Worm (Caenorhabditis elegans) whole organism, L4/young adult: ENCODE data around the gene ivph-3.

Experiments used
- W03F9.2 ChIP-seq: fragments of 150-350 bp; optimal IDR thresholded peaks from 2 replicates; lab custom pipeline; 2014; ENCODE audit warnings: missing biosample characterization, missing genetic modification characterization
- dao-5 ChIP-seq: sonication (generic microtip); optimal IDR thresholded peaks from 2 replicates; lab custom pipeline; 2016; ENCODE audit warnings: missing genotype, missing genetic modification characterization, moderate library complexity, missing compliant biosample characterization
- him-1 ChIP-seq: sonication (generic microtip); optimal IDR thresholded peaks from 2 replicates; lab custom pipeline; 2016; ENCODE audit warnings: missing genotype, missing genetic modification reagents, missing genetic modification characterization, missing compliant biosample characterization

DNA sequence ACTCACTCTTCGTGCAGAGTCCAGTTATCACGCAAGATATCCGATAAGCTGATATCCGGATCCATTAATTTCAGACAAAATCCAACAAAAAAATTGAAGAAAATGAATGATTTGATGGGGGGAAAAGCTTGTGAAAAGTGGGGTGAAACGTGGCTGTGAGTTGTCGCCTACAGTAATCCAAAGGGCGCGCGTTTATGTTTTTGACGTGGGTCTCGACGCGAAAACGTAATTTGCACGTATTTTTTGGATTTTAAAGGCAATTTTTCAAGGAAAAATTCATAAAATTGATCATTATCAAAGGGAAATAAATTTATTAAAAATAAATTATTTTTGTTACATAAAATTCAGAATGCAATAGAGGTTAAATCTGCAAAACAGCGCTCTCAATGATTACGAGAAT lies 44.7 kb upstream of the ivph-3 start, which contains the start of gene Y54G2A.73:
- TF ChIP-seq W03F9.2 (tag; lab: Kevin White, UChicago) (no peak), him-1 (tag; lab: Kevin White, UChicago) (no peak), dao-5 (tag; lab: Kevin White, UChicago) (no peak)
